Worm (Caenorhabditis elegans) whole organism, L3 larva: ENCODE data around the gene amt-3.

Experiments
- elt-3 ChIP-seq, 3 experiments: fragments of 150-350 bp in 1 of 3; sonication (generic microtip) in 2 of 3; optimal IDR thresholded peaks; 2 replicates in 2 of 3; 4 replicates in 1 of 3; lab custom pipeline; 2014 to 2017; ENCODE audit warnings: missing biosample characterization in 3 of 3, missing genetic modification characterization in 3 of 3
- nhr-11 ChIP-seq: fragments of 150-350 bp; optimal IDR thresholded peaks from 2 replicates; lab custom pipeline; 2014; ENCODE audit warnings: missing biosample characterization, missing genetic modification characterization
- nhr-76 ChIP-seq: fragments of 150-350 bp; sonication (generic microtip); optimal IDR thresholded peaks from 5 replicates; lab custom pipeline; 2014; ENCODE audit warnings: missing biosample characterization, missing genetic modification characterization
- pha-4 ChIP-seq: fragments of 150-350 bp; optimal IDR thresholded peaks from 2 replicates; lab custom pipeline; 2014; ENCODE audit warnings: missing biosample characterization, missing genetic modification reagents, missing genetic modification characterization
- zag-1 ChIP-seq: fragments of 150-350 bp; optimal IDR thresholded peaks from 2 replicates; lab custom pipeline; 2014; ENCODE audit warnings: missing biosample characterization, missing genetic modification characterization

DNA sequence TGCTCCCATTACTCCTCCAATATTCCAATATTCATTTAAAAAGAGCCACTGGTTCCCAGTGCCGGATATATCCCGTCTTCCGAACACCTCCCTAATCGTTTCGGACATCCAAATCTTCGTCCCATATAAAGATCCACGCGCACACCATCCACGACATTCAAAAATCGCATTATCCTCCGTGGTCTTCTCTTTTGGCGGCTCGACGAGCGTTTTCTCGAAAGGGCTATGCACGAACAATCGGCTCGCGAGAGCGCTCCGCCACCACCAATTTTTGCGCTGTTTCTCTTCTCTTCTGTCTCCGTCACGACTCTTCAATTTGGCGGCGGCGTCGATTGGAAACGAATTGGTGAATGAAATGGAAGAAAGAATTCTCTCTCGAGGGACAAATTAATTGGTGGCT lies 15.7 kb downstream of the amt-3 start:
- TF ChIP-seq nhr-76 (tag; lab: Kevin White, UChicago): no peak
- no peak for TF ChIP-seq pha-4 (tag; lab: Kevin White, UChicago)
- no peak for TF ChIP-seq zag-1
- no peak for TF ChIP-seq nhr-11 (tag; lab: Kevin White, UChicago)
- TF ChIP-seq elt-3 (tag; optimal IDR thresholded peaks at IDR 0.05; lab: Kevin White, UChicago): no peak
